Fruit fly (Drosophila melanogaster) whole organism, adult: ENCODE results near the gene Cyp313a2.

Source experiments
- ovo ChIP-seq: fragments of 200-800 bp; sonication (Bioruptor generic); optimal IDR thresholded peaks from 2 replicates; lab custom pipeline; 2016; ENCODE audit warnings: missing biosample characterization, missing genetic modification characterization
- tj ChIP-seq: fragments of 200-800 bp; sonication (Bioruptor generic); optimal IDR thresholded peaks from 3 replicates; lab custom pipeline; 2017; ENCODE audit warnings: missing biosample characterization, mild to moderate bottlenecking, missing genetic modification characterization, moderate library complexity
- toe ChIP-seq: fragments of 200-800 bp; sonication (Bioruptor generic); optimal IDR thresholded peaks from 2 replicates; lab custom pipeline; 2016; ENCODE audit warnings: missing biosample characterization, missing genetic modification characterization

- TF ChIP-seq tj (GFP tag; lab: Kevin White, UChicago) = no peak
- no peak for TF ChIP-seq toe (GFP tag; lab: Kevin White, UChicago)
- no peak for TF ChIP-seq ovo (GFP tag; lab: Kevin White, UChicago)
Observed at dm6 chr3R:12234584-12234983, 2.1 kb downstream of the Cyp313a2 start, which contains the start of gene Cyp313a5.
